Worm (Caenorhabditis elegans): Measurements from ENCODE around the gene Y51H4A.1.
"Not testable (repeated sequence)": the region's sequence is repeated elsewhere in the genome, so short reads cannot be mapped to it uniquely, and the experiment has no call there.

Gene Y51H4A.1

ce11 chrIV:16477169-16477568 is at the start of gene Y51H4A.1:
Gene Y51H4A.1 (minus strand): TSS chrIV:16477295.
- TF ChIP-seq him-1 (tag; optimal IDR thresholded peaks at IDR 0.05), result no peak
- TF ChIP-seq dao-5 (tag; optimal IDR thresholded peaks at IDR 0.05), result no peak
- no peak for TF ChIP-seq W03F9.2 (tag; optimal IDR thresholded peaks at IDR 0.05)

DNA sequence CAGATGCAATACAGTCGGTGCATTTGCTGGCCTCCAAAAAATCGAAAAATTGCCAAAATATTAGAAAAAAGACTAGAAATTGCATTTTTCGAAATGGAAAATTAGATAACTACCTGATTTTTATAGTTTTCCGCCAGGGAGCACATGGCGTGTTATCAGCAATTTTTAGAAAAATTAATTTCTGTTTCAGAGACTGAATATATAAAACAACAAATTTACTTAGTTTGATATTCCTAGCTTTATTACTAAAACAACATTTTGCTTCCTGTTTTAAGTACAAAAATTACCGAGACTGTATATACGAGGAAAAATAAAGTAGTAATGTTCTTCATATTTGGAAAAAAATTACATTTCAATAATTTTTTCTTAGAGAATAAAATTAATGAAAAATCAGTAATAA is 48.9 kb upstream of the Y51H4A.1 start, which contains the start of gene Y51H4A.5:
Gene Y51H4A.5, minus strand, starts transcription at position 101 of the 400 bp plus-strand sequence.
- TF ChIP-seq him-1 (tag; optimal IDR thresholded peaks at IDR 0.05) (no peak), dao-5 (tag; optimal IDR thresholded peaks at IDR 0.05) (no peak), W03F9.2 (tag; optimal IDR thresholded peaks at IDR 0.05) (no peak)

DNA sequence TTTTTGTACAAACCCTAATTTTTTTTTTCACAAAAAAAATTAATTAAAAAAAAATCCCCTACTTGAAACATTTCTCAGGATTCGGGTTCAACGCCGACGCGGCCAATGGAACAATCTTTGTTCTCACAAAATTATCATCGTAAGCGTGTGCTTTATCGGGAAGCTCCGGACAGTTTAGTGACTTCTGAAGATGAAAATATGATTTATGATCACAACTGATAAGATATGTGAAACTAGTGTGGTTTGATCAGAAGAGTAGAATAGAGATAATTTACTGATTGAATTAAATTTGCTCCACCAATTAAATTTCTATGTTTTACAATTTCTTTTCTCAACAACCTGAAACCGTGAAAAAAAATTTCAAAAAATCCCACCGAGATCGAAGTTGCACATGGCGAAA is 47.9 kb upstream of the Y51H4A.1 start:
- no peak for TF ChIP-seq him-1 (tag; optimal IDR thresholded peaks at IDR 0.05)
- TF ChIP-seq W03F9.2 (tag; optimal IDR thresholded peaks at IDR 0.05), result no peak
- TF ChIP-seq dao-5 (tag; optimal IDR thresholded peaks at IDR 0.05), result no peak

- not testable (repeated sequence) for TF ChIP-seq dao-5, him-1, W03F9.2 (tag; optimal IDR thresholded peaks at IDR 0.05)
These were observed 30.0 kb upstream of the Y51H4A.1 start, which contains the start of gene Y51H4A.935 for ce11 chrIV:16507132-16507531. Gene Y51H4A.935 (minus strand): TSS chrIV:16507232.

DNA sequence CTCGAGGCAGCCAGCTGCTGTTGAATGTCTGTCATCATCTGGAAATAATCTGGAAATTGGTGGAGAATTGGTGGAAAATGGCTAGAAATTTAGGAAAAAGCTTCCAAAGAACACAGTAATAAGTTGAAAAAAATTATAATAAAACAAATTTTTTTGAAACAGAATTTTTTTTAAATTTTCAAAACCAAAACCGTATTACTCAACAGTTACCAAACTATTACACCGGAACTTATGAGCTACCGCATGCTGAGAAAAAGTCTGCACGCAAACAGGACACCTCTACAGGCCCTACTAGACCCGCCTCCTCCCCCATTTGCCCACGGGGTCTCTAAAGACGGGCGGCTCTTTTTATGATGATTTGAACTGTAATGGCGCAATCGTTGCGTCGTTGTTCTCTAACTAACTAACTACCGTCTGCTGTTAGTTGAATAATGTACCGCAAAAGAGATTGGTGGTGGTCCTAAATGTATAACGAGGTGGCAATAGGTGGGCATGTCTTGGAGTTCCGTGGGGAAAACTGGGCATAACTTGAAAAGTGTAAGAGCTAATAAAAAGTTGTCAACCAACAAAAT is 28.6 kb upstream of the Y51H4A.1 start, which contains the start of gene zip-7:
Gene zip-7, minus strand, starts transcription at position 51 of the 572 bp plus-strand sequence.
- TF ChIP-seq dao-5 (tag; optimal IDR thresholded peaks at IDR 0.05), result no peak
- no peak for TF ChIP-seq W03F9.2 (tag; optimal IDR thresholded peaks at IDR 0.05)
- TF ChIP-seq him-1 (tag; optimal IDR thresholded peaks at IDR 0.05), result no peak

- TF ChIP-seq dao-5 (tag; optimal IDR thresholded peaks at IDR 0.05), result peak; percentile 1
- no peak for TF ChIP-seq W03F9.2 (tag; optimal IDR thresholded peaks at IDR 0.05)
These were observed 26.6 kb upstream of the Y51H4A.1 start for ce11 chrIV:16503590-16504217.

ce11 chrIV:16503049-16503448 is 26.0 kb upstream of the Y51H4A.1 start:
- TF ChIP-seq him-1 (tag; optimal IDR thresholded peaks at IDR 0.05) (no peak), W03F9.2 (tag; optimal IDR thresholded peaks at IDR 0.05) (no peak), dao-5 (tag; optimal IDR thresholded peaks at IDR 0.05) (no peak)

DNA sequence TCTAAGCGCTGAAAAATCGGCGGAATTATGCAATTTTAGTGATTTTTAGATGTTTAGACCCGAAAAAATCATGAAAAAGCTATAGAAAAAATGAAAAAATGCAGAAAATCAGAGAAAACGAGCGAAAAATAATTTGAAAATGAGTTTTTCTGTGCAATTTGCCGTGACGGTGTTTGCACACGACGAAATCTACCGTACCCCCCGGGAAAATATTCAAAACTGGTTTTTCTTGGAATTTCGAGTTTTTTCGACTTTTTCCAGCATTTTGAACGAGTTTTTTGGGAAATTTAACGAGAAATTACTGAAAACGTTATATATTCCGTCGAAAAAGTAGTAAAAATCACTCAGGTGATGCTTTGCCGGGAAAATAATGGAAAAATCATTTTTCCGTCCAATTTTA is 25.3 kb upstream of the Y51H4A.1 start:
- TF ChIP-seq him-1 (tag; optimal IDR thresholded peaks at IDR 0.05), result no peak
- no peak for TF ChIP-seq W03F9.2 (tag; optimal IDR thresholded peaks at IDR 0.05)
- TF ChIP-seq dao-5 (tag; optimal IDR thresholded peaks at IDR 0.05), result no peak

- no peak for TF ChIP-seq dao-5 (tag; optimal IDR thresholded peaks at IDR 0.05)
- peak; percentile 61 for TF ChIP-seq him-1 (tag; optimal IDR thresholded peaks at IDR 0.05)
- TF ChIP-seq W03F9.2 (tag; optimal IDR thresholded peaks at IDR 0.05), result no peak
These were observed 24.8 kb upstream of the Y51H4A.1 start for ce11 chrIV:16501855-16502254.

ce11 chrIV:16498031-16498442 is 20.9 kb upstream of the Y51H4A.1 start:
- TF ChIP-seq W03F9.2 (tag; optimal IDR thresholded peaks at IDR 0.05) (no peak), him-1 (tag; optimal IDR thresholded peaks at IDR 0.05) (peak; percentile 24)

DNA sequence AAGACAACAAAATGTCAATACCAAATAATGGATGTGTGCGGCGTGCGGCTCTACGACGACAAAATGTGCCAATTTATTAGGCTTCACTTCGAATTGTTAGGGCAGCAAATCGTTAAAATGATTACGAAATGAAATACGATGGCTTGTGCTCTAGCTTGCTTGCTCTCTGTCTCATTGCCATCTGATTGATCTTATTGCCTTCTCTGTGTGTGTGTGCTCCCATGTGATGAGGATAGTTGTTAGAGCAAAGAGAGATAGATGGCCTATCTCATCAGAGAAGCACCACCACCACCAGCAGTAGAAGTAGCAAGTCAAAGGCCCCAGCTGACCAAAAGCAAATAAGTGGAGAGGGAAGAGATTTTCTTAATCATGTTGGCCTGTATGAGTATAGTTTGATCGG is 19.4 kb upstream of the Y51H4A.1 start:
- TF ChIP-seq dao-5 (tag; optimal IDR thresholded peaks at IDR 0.05), result no peak
- TF ChIP-seq him-1 (tag; optimal IDR thresholded peaks at IDR 0.05), result no peak
- TF ChIP-seq W03F9.2 (tag; optimal IDR thresholded peaks at IDR 0.05), result no peak

- TF ChIP-seq dao-5 (tag; optimal IDR thresholded peaks at IDR 0.05) (no peak), him-1 (tag; optimal IDR thresholded peaks at IDR 0.05) (no peak), W03F9.2 (tag; optimal IDR thresholded peaks at IDR 0.05) (no peak)
These were observed 16.9 kb upstream of the Y51H4A.1 start for ce11 chrIV:16494007-16494406.

ce11 chrIV:16492937-16493336 is 15.8 kb upstream of the Y51H4A.1 start:
- TF ChIP-seq W03F9.2 (tag; optimal IDR thresholded peaks at IDR 0.05), result no peak
- no peak for TF ChIP-seq him-1 (tag; optimal IDR thresholded peaks at IDR 0.05)
- TF ChIP-seq dao-5 (tag; optimal IDR thresholded peaks at IDR 0.05), result no peak

DNA sequence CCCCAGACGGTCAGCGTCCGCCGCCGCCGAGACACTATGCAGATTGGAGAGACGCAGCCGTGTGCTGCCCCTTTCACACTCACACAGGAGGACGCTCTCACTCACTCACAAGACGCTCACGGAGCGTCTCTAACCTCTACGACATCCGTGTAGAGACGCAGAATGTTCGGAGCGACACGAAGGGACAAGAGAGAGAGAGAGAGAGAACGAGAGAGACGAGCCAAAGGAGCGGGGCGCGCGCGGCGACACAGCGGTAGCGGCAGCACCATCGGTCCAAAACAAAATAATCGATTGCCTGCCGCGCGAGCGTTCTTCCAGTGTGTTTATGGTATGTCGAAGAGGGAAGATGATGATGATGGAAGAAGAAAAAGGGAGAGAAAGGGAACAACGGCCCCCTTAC is 15.2 kb upstream of the Y51H4A.1 start:
- TF ChIP-seq dao-5 (tag; optimal IDR thresholded peaks at IDR 0.05), result peak; percentile 12
- peak; percentile 43 for TF ChIP-seq W03F9.2 (tag; optimal IDR thresholded peaks at IDR 0.05)
- peak; percentile 49 for TF ChIP-seq him-1 (tag; optimal IDR thresholded peaks at IDR 0.05)

Measured in whole organism, L4/young adult.